Fruit fly (Drosophila melanogaster): ENCODE data around the gene CG12224.

- TF ChIP-seq CG11617 (GFP tag; optimal IDR thresholded peaks at IDR 0.05) (no peak), cic (GFP tag; optimal IDR thresholded peaks at IDR 0.05) (no peak), CG7101 (tag; optimal IDR thresholded peaks at IDR 0.05) (no peak), ovo (GFP tag; optimal IDR thresholded peaks at IDR 0.05) (no peak), tj (GFP tag; optimal IDR thresholded peaks at IDR 0.05) (no peak), CG1620 (GFP tag; optimal IDR thresholded peaks at IDR 0.05) (no peak), kay (GFP tag; ENCODE audit: borderline replicate concordance) (no peak), pad (GFP tag; optimal IDR thresholded peaks at IDR 0.05) (no peak)
Observed at dm6 chr3R:11947959-11948358, 33.9 kb downstream of the CG12224 start.

Measured in whole organism, adult.